Fruit fly (Drosophila melanogaster) whole organism, pupa: Measurements from ENCODE around the gene CG5986.
A peak's percentile ranks its signal among the peaks of the same experiment; 100 is the strongest.

ENCODE experiments used
- CG34367 ChIP-seq: fragments of 200-800 bp; sonication (Bioruptor generic); optimal IDR thresholded peaks from 2 replicates; lab custom pipeline; 2018; ENCODE audit warnings: missing biosample characterization, mild to moderate bottlenecking, missing genetic modification characterization
- CG4496 ChIP-seq: fragments of 200-800 bp; sonication (Bioruptor generic); IDR thresholded peaks from 3 replicates; pipeline ENCODE4 v1.3.6; 2022; ENCODE audit warnings: missing biosample characterization, missing genetic modification characterization
- D1 ChIP-seq: fragments of 200-800 bp; sonication (Bioruptor generic); optimal IDR thresholded peaks from 2 replicates; lab custom pipeline; 2018; ENCODE audit warnings: missing biosample characterization, mild to moderate bottlenecking, missing genetic modification characterization, moderate library complexity
- Pif1B ChIP-seq: fragments of 200-800 bp; sonication (Bioruptor generic); optimal IDR thresholded peaks from 3 replicates; lab custom pipeline; 2016; ENCODE audit warnings: missing biosample characterization, missing genetic modification characterization

DNA sequence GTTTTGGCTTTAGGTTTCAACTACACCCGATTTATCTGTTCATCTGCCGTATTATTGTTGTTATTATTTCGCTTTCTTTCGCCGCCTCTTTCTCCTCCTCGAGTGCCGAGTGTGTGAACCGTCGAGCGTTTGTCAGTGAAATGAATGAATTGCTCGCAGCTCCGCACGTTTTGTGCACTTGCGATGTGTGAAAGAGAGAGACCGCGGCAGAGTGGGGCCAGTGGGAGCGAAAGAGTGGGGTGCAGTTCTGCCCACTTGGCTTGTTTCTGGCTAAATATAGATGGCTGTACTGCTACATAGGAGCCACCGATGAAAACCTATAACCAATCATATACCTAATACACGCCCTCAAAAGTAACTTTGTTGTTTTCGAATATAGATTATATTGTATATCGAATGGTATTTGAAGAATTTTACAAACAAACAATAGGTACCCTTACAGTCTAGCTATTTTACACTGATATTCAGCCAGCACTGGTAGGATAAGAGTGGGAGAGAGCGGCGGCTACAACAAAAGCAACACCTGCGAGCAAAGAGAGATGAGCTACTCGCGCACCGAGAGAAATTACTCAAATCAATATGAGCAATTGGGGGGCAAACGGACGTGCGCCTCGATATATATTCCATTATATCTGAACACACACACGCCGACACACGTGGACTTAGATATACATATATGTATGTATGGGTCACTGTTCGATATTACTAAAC is 41.0 kb upstream of the CG5986 start:
- TF ChIP-seq Pif1B (GFP tag; lab: Kevin White, UChicago) (peak; percentile 55), D1 (tag; lab: Kevin White, UChicago) (no peak), CG34367 (tag; lab: Kevin White, UChicago) (no peak), CG4496 (peak; percentile 52; the same call in 2 of the 3 replicates)
